Fruit fly (Drosophila melanogaster) whole organism, pupa: ENCODE measurements around the gene CG18281.

Experiments
- CG10348 ChIP-seq: fragments of 200-800 bp; sonication (Bioruptor generic); IDR thresholded peaks from 2 replicates; pipeline ENCODE4 v1.3.6; 2022; ENCODE audit warnings: missing biosample characterization, missing genetic modification characterization
- CG12605 ChIP-seq: fragments of 200-800 bp; sonication (Bioruptor generic); IDR thresholded peaks from 2 replicates; pipeline ENCODE4 v1.3.6; 2022; ENCODE audit warnings: missing biosample characterization, missing genetic modification characterization
- CG13204 ChIP-seq: fragments of 200-800 bp; sonication (Bioruptor generic); optimal IDR thresholded peaks from 2 replicates; lab custom pipeline; 2018; ENCODE audit warnings: missing biosample characterization, mild to moderate bottlenecking, missing genetic modification characterization, moderate library complexity
- CG14655 ChIP-seq: fragments of 200-800 bp; sonication (Bioruptor generic); optimal IDR thresholded peaks from 3 replicates; lab custom pipeline; 2017; ENCODE audit warnings: mild to moderate bottlenecking, missing biosample characterization, missing genetic modification reagents, missing genetic modification characterization
- CG15710 ChIP-seq: fragments of 200-800 bp; sonication (Bioruptor generic); optimal IDR thresholded peaks from 2 replicates; lab custom pipeline; 2018; ENCODE audit warnings: missing biosample characterization, mild to moderate bottlenecking, missing genetic modification characterization, moderate library complexity
- CG17806 ChIP-seq: fragments of 200-800 bp; sonication (Bioruptor generic); optimal IDR thresholded peaks from 2 replicates; lab custom pipeline; 2018; ENCODE audit warnings: missing biosample characterization, mild to moderate bottlenecking, missing genetic modification characterization, moderate library complexity
- CG32121 ChIP-seq: fragments of 200-800 bp; sonication (Bioruptor generic); IDR thresholded peaks from 2 replicates; pipeline ENCODE4 v1.3.6; 2022; ENCODE audit warnings: missing biosample characterization, missing genetic modification characterization
- CG34367 ChIP-seq: fragments of 200-800 bp; sonication (Bioruptor generic); optimal IDR thresholded peaks from 2 replicates; lab custom pipeline; 2018; ENCODE audit warnings: missing biosample characterization, mild to moderate bottlenecking, missing genetic modification characterization
- CG4496 ChIP-seq: fragments of 200-800 bp; sonication (Bioruptor generic); IDR thresholded peaks from 3 replicates; pipeline ENCODE4 v1.3.6; 2022; ENCODE audit warnings: missing biosample characterization, missing genetic modification characterization
- CG8159 ChIP-seq: fragments of 200-800 bp; sonication (Bioruptor generic); optimal IDR thresholded peaks from 3 replicates; lab custom pipeline; 2018; ENCODE audit warnings: missing biosample characterization, mild to moderate bottlenecking, missing genetic modification characterization, moderate library complexity
- CG8301 ChIP-seq: fragments of 200-800 bp; sonication (Bioruptor generic); optimal IDR thresholded peaks from 2 replicates; lab custom pipeline; 2018; ENCODE audit warnings: missing biosample characterization, mild to moderate bottlenecking, missing genetic modification characterization
- CG9948 ChIP-seq: fragments of 200-800 bp; sonication (Bioruptor generic); optimal IDR thresholded peaks from 2 replicates; lab custom pipeline; 2018; ENCODE audit warnings: missing biosample characterization, mild to moderate bottlenecking, missing genetic modification characterization, moderate library complexity
- D1 ChIP-seq: fragments of 200-800 bp; sonication (Bioruptor generic); optimal IDR thresholded peaks from 2 replicates; lab custom pipeline; 2018; ENCODE audit warnings: missing biosample characterization, mild to moderate bottlenecking, missing genetic modification characterization, moderate library complexity
- EcR ChIP-seq: fragments of 200-800 bp; sonication (Bioruptor generic); optimal IDR thresholded peaks from 3 replicates; lab custom pipeline; 2019; ENCODE audit warnings: missing biosample characterization, missing genetic modification characterization, mild to moderate bottlenecking, moderate library complexity, missing genetic modification reagents
- Ets98B ChIP-seq: fragments of 200-800 bp; sonication (Bioruptor generic); IDR thresholded peaks from 2 replicates; pipeline ENCODE4 v1.3.6; 2022; ENCODE audit warnings: missing biosample characterization, missing genetic modification characterization
- Pif1A ChIP-seq: fragments of 200-800 bp; sonication (Bioruptor generic); optimal IDR thresholded peaks from 3 replicates; lab custom pipeline; 2016; ENCODE audit warnings: missing biosample characterization, missing genetic modification characterization
- Pif1B ChIP-seq: fragments of 200-800 bp; sonication (Bioruptor generic); optimal IDR thresholded peaks from 3 replicates; lab custom pipeline; 2016; ENCODE audit warnings: missing biosample characterization, missing genetic modification characterization
- Snoo ChIP-seq: fragments of 200-800 bp; sonication (Bioruptor generic); optimal IDR thresholded peaks from 3 replicates; lab custom pipeline; 2017; ENCODE audit warnings: missing biosample characterization, mild to moderate bottlenecking, missing genetic modification characterization, inconsistent platforms
- fd96Ca ChIP-seq: fragments of 200-800 bp; sonication (Bioruptor generic); IDR thresholded peaks from 3 replicates; pipeline ENCODE4 v1.3.6; 2022; ENCODE audit warnings: missing biosample characterization, missing genetic modification characterization
- gl ChIP-seq: fragments of 200-800 bp; sonication (Bioruptor generic); optimal IDR thresholded peaks from 2 replicates; lab custom pipeline; 2018; ENCODE audit warnings: missing biosample characterization, mild to moderate bottlenecking, missing genetic modification characterization
- rn ChIP-seq: fragments of 200-800 bp; sonication (Bioruptor generic); IDR thresholded peaks from 2 replicates; pipeline ENCODE4 v1.3.6; 2022; ENCODE audit warnings: missing biosample characterization, missing genetic modification characterization

CG18281 gene

dm6 chr3L:20509121-20509934, 9.7 kb downstream of the CG18281 start:
- TF ChIP-seq D1 (tag; lab: Kevin White, UChicago) (peak; percentile 63), CG32121 (GFP tag; lab: Robert Waterston, UW) (no peak), fd96Ca (GFP tag; lab: Robert Waterston, UW) (0 out of 3 replicates have a peak, but pooled peaks have one; percentile 19), CG17806 (tag; lab: Kevin White, UChicago) (peak; percentile 65), CG9948 (tag; lab: Kevin White, UChicago) (peak; percentile 76), CG8159 (tag; lab: Kevin White, UChicago) (peak; percentile 85), Ets98B (GFP tag; lab: Robert Waterston, UW) (peak; percentile 44; the same call in 1 of the 2 replicates), CG15710 (tag; lab: Kevin White, UChicago) (peak; percentile 77), Pif1A (GFP tag; lab: Kevin White, UChicago) (peak; percentile 77), rn (no peak), CG13204 (GFP tag; lab: Kevin White, UChicago) (peak; percentile 45), EcR (GFP tag; lab: Kevin White, UChicago) (peak; percentile 1), gl (tag; lab: Kevin White, UChicago) (no peak), CG14655 (peak; percentile 90), CG8301 (tag; lab: Kevin White, UChicago) (peak; percentile 81), CG34367 (tag; lab: Kevin White, UChicago) (peak; percentile 63), CG12605 (GFP tag; lab: Robert Waterston, UW) (no peak), Snoo (tag; lab: Kevin White, UChicago) (peak; percentile 74), CG10348 (GFP tag; lab: Robert Waterston, UW) (no peak), Pif1B (GFP tag; lab: Kevin White, UChicago) (peak; percentile 74), CG4496 (GFP tag; lab: Robert Waterston, UW) (no peak)

- TF ChIP-seq CG14655 (no peak), CG13204 (GFP tag; lab: Kevin White, UChicago) (peak; percentile 20), EcR (GFP tag; lab: Kevin White, UChicago) (peak; percentile 86), CG10348 (GFP tag; lab: Robert Waterston, UW) (no peak)
Observed at dm6 chr3L:20511499-20512108, 12.0 kb downstream of the CG18281 start.

- TF ChIP-seq CG17806 (tag; lab: Kevin White, UChicago): no peak
- TF ChIP-seq Snoo (tag; lab: Kevin White, UChicago): no peak
- no peak for TF ChIP-seq CG13204 (GFP tag; lab: Kevin White, UChicago)
- no peak for TF ChIP-seq D1 (tag; lab: Kevin White, UChicago)
- TF ChIP-seq CG8301 (tag; lab: Kevin White, UChicago): no peak
- no peak for TF ChIP-seq CG10348 (GFP tag; lab: Robert Waterston, UW)
- TF ChIP-seq rn: no peak
- no peak for TF ChIP-seq gl (tag; lab: Kevin White, UChicago)
- no peak for TF ChIP-seq Pif1A (GFP tag; lab: Kevin White, UChicago)
- no peak for TF ChIP-seq CG4496 (GFP tag; lab: Robert Waterston, UW)
- no peak for TF ChIP-seq CG14655
- TF ChIP-seq Ets98B (GFP tag; lab: Robert Waterston, UW): no peak
- TF ChIP-seq CG8159 (tag; lab: Kevin White, UChicago): no peak
- TF ChIP-seq CG12605 (GFP tag; lab: Robert Waterston, UW): no peak
- no peak for TF ChIP-seq fd96Ca (GFP tag; lab: Robert Waterston, UW)
- TF ChIP-seq EcR (GFP tag; lab: Kevin White, UChicago): no peak
Observed at dm6 chr3L:20514101-20514500, 14.5 kb downstream of the CG18281 start.

dm6 chr3L:20516519-20517178, 17.0 kb downstream of the CG18281 start:
- peak; percentile 46 for TF ChIP-seq CG34367 (tag; lab: Kevin White, UChicago)
- peak; percentile 48 for TF ChIP-seq CG17806 (tag; lab: Kevin White, UChicago)
- no peak for TF ChIP-seq D1 (tag; lab: Kevin White, UChicago)
- peak; percentile 23 for TF ChIP-seq Snoo (tag; lab: Kevin White, UChicago)
- TF ChIP-seq EcR (GFP tag; lab: Kevin White, UChicago): no peak
- peak; percentile 8 for TF ChIP-seq Pif1A (GFP tag; lab: Kevin White, UChicago)
- peak; percentile 61 for TF ChIP-seq CG8159 (tag; lab: Kevin White, UChicago)
- TF ChIP-seq fd96Ca (GFP tag; lab: Robert Waterston, UW): no peak
- TF ChIP-seq rn: no peak
- peak; percentile 52 for TF ChIP-seq CG14655
- TF ChIP-seq CG8301 (tag; lab: Kevin White, UChicago): peak; percentile 18
- no peak for TF ChIP-seq CG10348 (GFP tag; lab: Robert Waterston, UW)
- TF ChIP-seq CG9948 (tag; lab: Kevin White, UChicago): peak; percentile 13
- TF ChIP-seq CG15710 (tag; lab: Kevin White, UChicago): peak; percentile 56
- no peak for TF ChIP-seq Pif1B (GFP tag; lab: Kevin White, UChicago)
- no peak for TF ChIP-seq CG13204 (GFP tag; lab: Kevin White, UChicago)
- TF ChIP-seq CG32121 (GFP tag; lab: Robert Waterston, UW): no peak
- no peak; the same call in 1 of the 2 replicates for TF ChIP-seq CG12605 (GFP tag; lab: Robert Waterston, UW)
- no peak for TF ChIP-seq gl (tag; lab: Kevin White, UChicago)
- TF ChIP-seq CG4496 (GFP tag; lab: Robert Waterston, UW): 0 out of 3 replicates have a peak, but pooled peaks have one; percentile 39
- peak; percentile 36 for TF ChIP-seq Ets98B (GFP tag; lab: Robert Waterston, UW)
